Worm (Caenorhabditis elegans) whole organism, midembryonic: ENCODE results near the gene F53G2.13.

Experiments used
- T22C8.4 ChIP-seq: fragments of 200-800 bp; sonication (Bioruptor generic); IDR thresholded peaks from 2 replicates; pipeline ENCODE4 v1.3.6; 2022; ENCODE audit warnings: missing genetic modification characterization, missing compliant biosample characterization
- cog-1 ChIP-seq: sonication (generic microtip); optimal IDR thresholded peaks from 2 replicates; lab custom pipeline; 2016; ENCODE audit warnings: missing genetic modification characterization, missing compliant biosample characterization
- flt-1 ChIP-seq: fragments of 200-800 bp; sonication (Bioruptor generic); IDR thresholded peaks from 2 replicates; pipeline ENCODE4 v1.3.6; 2022; ENCODE audit warnings: missing genetic modification characterization, missing compliant biosample characterization
- klf-2 ChIP-seq: fragments of 200-800 bp; sonication (Bioruptor generic); conservative IDR thresholded peaks from 2 replicates; pipeline ENCODE4 v1.3.6; 2022; ENCODE audit warnings: missing genetic modification reagents, missing genetic modification characterization, missing compliant biosample characterization
- med-1 ChIP-seq: sonication (generic microtip); optimal IDR thresholded peaks from 2 replicates; lab custom pipeline; 2017; ENCODE audit warnings: missing genetic modification characterization, mild to moderate bottlenecking, missing compliant biosample characterization, antibody characterized with exemption, missing genetic modification reagents; ENCODE audit not compliant: insufficient read depth
- ref-1 ChIP-seq: fragments of 200-800 bp; sonication (Bioruptor generic); conservative IDR thresholded peaks from 2 replicates; pipeline ENCODE4 v1.3.6; 2022; ENCODE audit warnings: missing genetic modification reagents, missing genetic modification characterization, missing compliant biosample characterization
- tab-1 ChIP-seq: fragments of 200-800 bp; sonication (Bioruptor generic); IDR thresholded peaks from 2 replicates; pipeline ENCODE4 v1.3.6; 2022; ENCODE audit warnings: missing genetic modification characterization, missing compliant biosample characterization
- ztf-23 ChIP-seq: fragments of 200-800 bp; sonication (Bioruptor generic); IDR thresholded peaks from 2 replicates; pipeline ENCODE4 v1.3.6; 2022; ENCODE audit warnings: missing genetic modification reagents, missing genetic modification characterization, missing compliant biosample characterization
- ztf-29 ChIP-seq: fragments of 200-800 bp; sonication (Bioruptor generic); IDR thresholded peaks from 2 replicates; pipeline ENCODE4 v1.3.6; 2022; ENCODE audit warnings: missing genetic modification reagents, missing genetic modification characterization, missing compliant biosample characterization

The F53G2.13 gene

DNA sequence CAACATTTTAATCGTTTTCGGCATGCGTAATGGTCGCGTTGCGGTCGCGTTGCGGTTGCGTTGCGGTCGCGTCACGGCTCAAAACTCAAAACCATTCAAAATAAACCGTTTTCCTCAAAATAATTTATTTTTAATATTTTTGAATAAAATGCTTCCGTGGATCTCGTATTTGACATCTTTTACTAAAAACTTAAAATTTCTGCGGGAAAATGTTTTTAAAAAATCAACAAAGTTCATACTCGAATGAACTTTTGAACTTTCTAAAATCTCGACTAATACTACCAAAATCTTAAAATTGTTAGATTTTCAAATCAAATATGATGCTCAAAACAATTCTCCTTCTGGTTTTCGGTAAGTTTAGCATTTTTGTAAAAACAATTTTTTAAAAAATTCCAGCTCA is 2.0 kb upstream of the F53G2.13 start, which contains the start of gene F53G2.2:
F53G2.2 (plus strand) TSS at position 301 of the 400 bp plus-strand sequence.
- TF ChIP-seq T22C8.4 (GFP tag; lab: Robert Waterston, UW), result no peak
- no peak for TF ChIP-seq cog-1
- TF ChIP-seq tab-1 (GFP tag; lab: Robert Waterston, UW), result no peak
- no peak for TF ChIP-seq klf-2 (GFP tag; lab: Robert Waterston, UW)
- TF ChIP-seq ztf-29, result no peak
- no peak for TF ChIP-seq ztf-23 (GFP tag; lab: Robert Waterston, UW)
- no peak for TF ChIP-seq med-1 (GFP tag; lab: Kevin White, UChicago)
- TF ChIP-seq flt-1 (GFP tag; lab: Robert Waterston, UW), result no peak

ce11 chrII:2488386-2488785 is 4.8 kb downstream of the F53G2.13 start, which contains the start of gene F53G2.1:
Gene F53G2.1 (plus strand): TSS chrII:2488686.
- TF ChIP-seq flt-1 (GFP tag; lab: Robert Waterston, UW) (no peak), klf-2 (GFP tag; lab: Robert Waterston, UW) (no peak), tab-1 (GFP tag; lab: Robert Waterston, UW) (no peak), ztf-23 (GFP tag; lab: Robert Waterston, UW) (no peak), ref-1 (GFP tag; lab: Robert Waterston, UW) (no peak), ztf-29 (no peak), T22C8.4 (GFP tag; lab: Robert Waterston, UW) (no peak), cog-1 (no peak)

ce11 chrII:2503703-2504430 is 20.3 kb downstream of the F53G2.13 start:
- no peak for TF ChIP-seq ztf-23 (GFP tag; lab: Robert Waterston, UW)
- TF ChIP-seq ref-1 (GFP tag; lab: Robert Waterston, UW), result no peak
- no peak for TF ChIP-seq ztf-29
- no peak for TF ChIP-seq klf-2 (GFP tag; lab: Robert Waterston, UW)
- TF ChIP-seq tab-1 (GFP tag; lab: Robert Waterston, UW), result no peak
- TF ChIP-seq flt-1 (GFP tag; lab: Robert Waterston, UW), result no peak
- no peak for TF ChIP-seq T22C8.4 (GFP tag; lab: Robert Waterston, UW)
- TF ChIP-seq med-1 (GFP tag; lab: Kevin White, UChicago), result no peak
- TF ChIP-seq cog-1, result no peak

DNA sequence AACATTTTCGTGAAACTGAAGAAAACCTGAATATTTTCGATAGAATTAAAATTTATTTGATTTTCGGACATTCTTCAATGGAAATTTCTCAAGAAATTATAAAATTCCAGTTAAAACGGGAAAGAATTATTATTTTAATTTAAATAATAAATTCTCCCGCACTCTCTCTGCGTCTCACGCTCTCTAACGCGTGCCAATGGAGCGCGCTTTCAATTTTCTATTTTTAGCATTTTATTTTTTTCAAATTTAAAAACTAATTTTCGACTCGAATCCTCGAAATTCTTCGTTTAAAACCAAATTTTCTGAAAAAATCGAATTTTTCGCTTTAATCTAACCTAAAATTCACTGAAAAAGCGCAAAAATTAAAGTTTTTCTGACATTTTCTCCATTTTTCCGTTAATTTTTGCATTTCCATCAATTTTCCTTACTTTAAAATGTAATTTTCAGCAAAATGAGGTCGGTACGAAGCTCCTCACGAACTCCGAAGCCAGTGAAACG is 20.9 kb downstream of the F53G2.13 start, which contains the start of gene gbas-1:
gbas-1 (plus strand) TSS at position 448 of the 498 bp plus-strand sequence.
- TF ChIP-seq T22C8.4 (GFP tag; lab: Robert Waterston, UW) (no peak), ref-1 (GFP tag; lab: Robert Waterston, UW) (no peak), tab-1 (GFP tag; lab: Robert Waterston, UW) (no peak), flt-1 (GFP tag; lab: Robert Waterston, UW) (no peak), ztf-29 (no peak), cog-1 (no peak), klf-2 (GFP tag; lab: Robert Waterston, UW) (no peak), med-1 (GFP tag; lab: Kevin White, UChicago) (no peak), ztf-23 (GFP tag; lab: Robert Waterston, UW) (no peak)

- TF ChIP-seq ref-1 (GFP tag; lab: Robert Waterston, UW) (no peak), T22C8.4 (GFP tag; lab: Robert Waterston, UW) (peak; percentile 54; the same call in 1 of the 2 replicates)
Observed at ce11 chrII:2518487-2518886, 34.9 kb downstream of the F53G2.13 start.

DNA sequence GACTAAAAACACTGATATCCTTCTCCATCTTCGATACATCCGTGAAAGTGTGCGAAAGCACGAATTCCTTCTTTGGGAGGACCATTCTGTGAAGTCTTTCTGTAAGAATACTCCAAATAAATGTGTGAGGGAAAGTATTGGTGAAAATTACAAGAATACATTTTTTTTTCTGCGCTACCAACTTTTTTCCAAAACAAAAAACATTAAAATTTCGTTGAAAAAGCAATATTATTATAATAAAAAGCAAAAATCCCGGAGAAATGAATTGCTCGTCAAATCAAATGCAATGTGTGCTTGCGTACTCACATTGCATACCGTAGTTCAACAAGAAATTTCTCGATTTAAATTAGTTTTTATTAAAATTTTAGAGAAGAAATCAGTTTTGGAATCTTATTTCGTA is 38.4 kb downstream of the F53G2.13 start, which contains the start of gene bath-13:
bath-13 (minus strand) TSS at position 101 of the 400 bp plus-strand sequence.
- TF ChIP-seq flt-1 (GFP tag; lab: Robert Waterston, UW) (no peak), tab-1 (GFP tag; lab: Robert Waterston, UW) (no peak), klf-2 (GFP tag; lab: Robert Waterston, UW) (no peak), med-1 (GFP tag; lab: Kevin White, UChicago) (no peak), T22C8.4 (GFP tag; lab: Robert Waterston, UW) (no peak), cog-1 (no peak)

- TF ChIP-seq klf-2 (GFP tag; lab: Robert Waterston, UW) (no peak), T22C8.4 (GFP tag; lab: Robert Waterston, UW) (no peak), tab-1 (GFP tag; lab: Robert Waterston, UW) (no peak), ztf-29 (peak; percentile 84; the same call in 1 of the 2 replicates), med-1 (GFP tag; lab: Kevin White, UChicago) (no peak), flt-1 (GFP tag; lab: Robert Waterston, UW) (no peak)
Observed at ce11 chrII:2525652-2526051, 42.0 kb downstream of the F53G2.13 start.

ce11 chrII:2526887-2527286 is 43.3 kb downstream of the F53G2.13 start:
- TF ChIP-seq ztf-29 (no peak), cog-1 (no peak), tab-1 (GFP tag; lab: Robert Waterston, UW) (no peak), ztf-23 (GFP tag; lab: Robert Waterston, UW) (no peak), flt-1 (GFP tag; lab: Robert Waterston, UW) (no peak), med-1 (GFP tag; lab: Kevin White, UChicago) (no peak), T22C8.4 (GFP tag; lab: Robert Waterston, UW) (no peak), klf-2 (GFP tag; lab: Robert Waterston, UW) (no peak)

DNA sequence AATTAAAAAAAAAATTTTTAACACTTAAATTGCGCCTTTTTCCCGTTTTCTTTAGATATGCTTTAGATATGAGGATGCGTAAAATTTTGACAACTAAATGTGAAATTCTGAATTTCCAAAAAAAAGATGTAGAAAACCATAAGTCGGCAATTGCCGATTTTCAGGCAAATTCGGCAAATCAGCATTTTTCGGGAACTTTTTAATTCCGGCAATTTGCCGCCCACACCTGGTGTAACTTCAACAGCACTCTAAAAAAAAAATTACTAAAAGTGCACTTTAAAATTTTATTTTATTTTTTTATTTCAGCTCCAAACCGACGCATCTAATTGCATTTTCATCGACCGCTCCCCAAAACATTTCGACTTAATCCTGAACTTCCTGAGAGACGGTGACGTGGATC is 46.9 kb downstream of the F53G2.13 start, which contains the start of gene K02F6.6:
K02F6.6 (plus strand) TSS at position 301 of the 400 bp plus-strand sequence.
- TF ChIP-seq med-1 (GFP tag; lab: Kevin White, UChicago) (no peak), cog-1 (no peak), tab-1 (GFP tag; lab: Robert Waterston, UW) (no peak), klf-2 (GFP tag; lab: Robert Waterston, UW) (no peak), ztf-23 (GFP tag; lab: Robert Waterston, UW) (no peak), flt-1 (GFP tag; lab: Robert Waterston, UW) (no peak), ref-1 (GFP tag; lab: Robert Waterston, UW) (no peak), ztf-29 (no peak), T22C8.4 (GFP tag; lab: Robert Waterston, UW) (no peak)
